Fruit fly (Drosophila melanogaster): Measurements from ENCODE around the gene Nrx-1.

- TF ChIP-seq CTCF (optimal IDR thresholded peaks at IDR 0.05): no peak
- TF ChIP-seq CG8478 (optimal IDR thresholded peaks at IDR 0.05): no peak
These were observed 646 bp downstream of the Nrx-1 start for dm6 chr3R:22468829-22469487.
